Worm (Caenorhabditis elegans) whole organism, midembryonic: ENCODE measurements around the gene npr-19.

Experiments
- T22C8.4 ChIP-seq: fragments of 200-800 bp; sonication (Bioruptor generic); IDR thresholded peaks from 2 replicates; pipeline ENCODE4 v1.3.6; 2022; ENCODE audit warnings: missing genetic modification characterization, missing compliant biosample characterization
- cog-1 ChIP-seq: sonication (generic microtip); optimal IDR thresholded peaks from 2 replicates; lab custom pipeline; 2016; ENCODE audit warnings: missing genetic modification characterization, missing compliant biosample characterization
- flt-1 ChIP-seq: fragments of 200-800 bp; sonication (Bioruptor generic); IDR thresholded peaks from 2 replicates; pipeline ENCODE4 v1.3.6; 2022; ENCODE audit warnings: missing genetic modification characterization, missing compliant biosample characterization
- klf-2 ChIP-seq: fragments of 200-800 bp; sonication (Bioruptor generic); conservative IDR thresholded peaks from 2 replicates; pipeline ENCODE4 v1.3.6; 2022; ENCODE audit warnings: missing genetic modification reagents, missing genetic modification characterization, missing compliant biosample characterization
- med-1 ChIP-seq: sonication (generic microtip); optimal IDR thresholded peaks from 2 replicates; lab custom pipeline; 2017; ENCODE audit warnings: missing genetic modification characterization, mild to moderate bottlenecking, missing compliant biosample characterization, antibody characterized with exemption, missing genetic modification reagents; ENCODE audit not compliant: insufficient read depth
- ref-1 ChIP-seq: fragments of 200-800 bp; sonication (Bioruptor generic); conservative IDR thresholded peaks from 2 replicates; pipeline ENCODE4 v1.3.6; 2022; ENCODE audit warnings: missing genetic modification reagents, missing genetic modification characterization, missing compliant biosample characterization
- tab-1 ChIP-seq: fragments of 200-800 bp; sonication (Bioruptor generic); IDR thresholded peaks from 2 replicates; pipeline ENCODE4 v1.3.6; 2022; ENCODE audit warnings: missing genetic modification characterization, missing compliant biosample characterization
- ztf-23 ChIP-seq: fragments of 200-800 bp; sonication (Bioruptor generic); IDR thresholded peaks from 2 replicates; pipeline ENCODE4 v1.3.6; 2022; ENCODE audit warnings: missing genetic modification reagents, missing genetic modification characterization, missing compliant biosample characterization
- ztf-29 ChIP-seq: fragments of 200-800 bp; sonication (Bioruptor generic); IDR thresholded peaks from 2 replicates; pipeline ENCODE4 v1.3.6; 2022; ENCODE audit warnings: missing genetic modification reagents, missing genetic modification characterization, missing compliant biosample characterization

npr-19 gene

DNA sequence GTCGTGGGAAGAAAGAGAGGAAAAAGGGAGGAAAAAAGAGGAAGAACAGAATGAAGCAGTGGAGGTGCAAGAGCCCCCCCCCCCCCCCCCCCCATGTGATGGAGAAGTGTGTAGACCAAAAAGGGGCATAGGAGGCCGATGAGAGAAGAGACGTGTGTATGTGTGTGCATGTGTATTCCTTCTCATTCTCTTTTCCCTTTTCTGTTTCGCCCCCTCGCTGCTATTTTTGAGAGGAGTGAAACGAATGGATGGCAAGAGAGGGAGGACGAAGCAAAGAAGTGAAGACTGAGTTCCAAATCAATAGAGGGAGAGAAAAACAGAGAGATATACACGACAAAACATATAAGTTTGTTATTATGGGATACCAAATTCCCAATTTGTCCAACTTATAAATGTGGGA lies 25.1 kb upstream of the npr-19 start:
- TF ChIP-seq cog-1 (tag; lab: Kevin White, UChicago) (no peak), klf-2 (GFP tag; lab: Robert Waterston, UW) (no peak), T22C8.4 (no peak), tab-1 (GFP tag; lab: Robert Waterston, UW) (no peak), ref-1 (GFP tag; lab: Robert Waterston, UW) (no peak), ztf-29 (no peak), flt-1 (GFP tag; lab: Robert Waterston, UW) (no peak), med-1 (GFP tag; lab: Kevin White, UChicago) (no peak), ztf-23 (GFP tag; lab: Robert Waterston, UW) (no peak)

DNA sequence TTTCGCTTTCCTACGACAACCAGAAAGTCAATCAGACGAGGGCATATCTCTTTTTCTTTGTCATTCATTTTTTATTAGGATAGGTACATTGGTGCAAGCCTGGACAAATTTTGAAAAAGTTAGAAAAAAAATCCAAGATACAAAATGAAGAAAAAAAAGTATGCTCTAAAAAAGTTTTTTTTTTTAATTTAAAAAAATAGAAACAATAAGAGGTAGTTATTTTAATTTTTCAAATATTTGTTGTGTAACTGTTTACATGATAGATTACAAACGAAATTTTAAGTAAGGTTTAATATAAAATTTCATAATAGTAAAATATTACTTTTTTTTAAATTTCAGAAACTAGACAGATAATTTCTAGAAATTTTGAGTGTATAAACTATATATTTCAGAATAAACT lies 24.2 kb upstream of the npr-19 start, which contains the start of gene aex-3:
Gene aex-3 (minus strand): TSS at position 101 of the 400 bp plus-strand sequence.
- TF ChIP-seq flt-1 (GFP tag; lab: Robert Waterston, UW) (no peak), ref-1 (GFP tag; lab: Robert Waterston, UW) (no peak), ztf-23 (GFP tag; lab: Robert Waterston, UW) (no peak)

DNA sequence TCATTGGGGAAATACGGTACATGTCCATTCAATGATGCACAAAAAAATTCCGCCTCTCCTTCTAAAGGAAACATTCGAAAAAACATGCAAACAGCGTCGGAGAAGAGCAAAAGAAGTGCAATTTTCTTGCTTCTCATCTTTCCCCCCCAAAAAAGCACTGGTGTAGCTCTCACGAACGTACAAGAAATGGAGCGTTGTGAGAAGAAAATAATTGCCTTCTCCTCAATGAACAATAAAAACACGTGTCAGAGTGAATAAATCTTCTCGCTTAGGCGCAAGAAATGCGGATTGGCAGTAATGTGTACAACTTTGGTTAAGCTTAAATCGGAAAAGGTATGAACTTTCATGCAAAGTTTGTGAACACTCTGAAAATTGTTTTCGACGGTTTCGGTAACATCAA lies 12.8 kb upstream of the npr-19 start:
- no peak for TF ChIP-seq flt-1 (GFP tag; lab: Robert Waterston, UW)
- no peak for TF ChIP-seq cog-1 (tag; lab: Kevin White, UChicago)
- TF ChIP-seq med-1 (GFP tag; lab: Kevin White, UChicago): no peak
- TF ChIP-seq ref-1 (GFP tag; lab: Robert Waterston, UW): no peak
- TF ChIP-seq ztf-29: no peak
- no peak for TF ChIP-seq ztf-23 (GFP tag; lab: Robert Waterston, UW)
- TF ChIP-seq T22C8.4: no peak
- no peak for TF ChIP-seq klf-2 (GFP tag; lab: Robert Waterston, UW)
- TF ChIP-seq tab-1 (GFP tag; lab: Robert Waterston, UW): no peak

- TF ChIP-seq klf-2 (GFP tag; lab: Robert Waterston, UW) (no peak), ref-1 (GFP tag; lab: Robert Waterston, UW) (no peak), ztf-29 (no peak), cog-1 (tag; lab: Kevin White, UChicago) (no peak), tab-1 (GFP tag; lab: Robert Waterston, UW) (no peak), ztf-23 (GFP tag; lab: Robert Waterston, UW) (no peak), flt-1 (GFP tag; lab: Robert Waterston, UW) (no peak), T22C8.4 (no peak), med-1 (GFP tag; lab: Kevin White, UChicago) (no peak)
Observed at ce11 chrX:736989-737388, 1.5 kb upstream of the npr-19 start.

DNA sequence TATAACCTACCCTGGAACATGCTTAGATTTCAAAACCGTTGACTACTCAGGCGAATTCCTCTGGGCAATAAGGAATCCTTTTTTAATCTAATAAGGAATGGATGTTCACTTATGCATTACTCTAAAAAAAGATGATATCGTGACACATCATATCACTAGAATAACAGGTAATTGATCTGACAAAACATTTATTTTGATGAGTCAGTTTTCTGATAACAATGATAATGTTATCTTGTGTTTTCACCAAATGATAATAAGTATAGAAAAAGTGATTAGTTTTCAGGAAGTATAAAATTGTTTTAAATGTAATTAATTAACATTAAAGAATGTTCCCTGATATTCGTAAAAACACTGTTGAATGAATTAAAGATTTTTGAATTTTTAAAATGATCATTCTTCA lies 6.4 kb downstream of the npr-19 start:
- TF ChIP-seq ztf-23 (GFP tag; lab: Robert Waterston, UW) (no peak), klf-2 (GFP tag; lab: Robert Waterston, UW) (no peak), tab-1 (GFP tag; lab: Robert Waterston, UW) (no peak), cog-1 (tag; lab: Kevin White, UChicago) (no peak)

DNA sequence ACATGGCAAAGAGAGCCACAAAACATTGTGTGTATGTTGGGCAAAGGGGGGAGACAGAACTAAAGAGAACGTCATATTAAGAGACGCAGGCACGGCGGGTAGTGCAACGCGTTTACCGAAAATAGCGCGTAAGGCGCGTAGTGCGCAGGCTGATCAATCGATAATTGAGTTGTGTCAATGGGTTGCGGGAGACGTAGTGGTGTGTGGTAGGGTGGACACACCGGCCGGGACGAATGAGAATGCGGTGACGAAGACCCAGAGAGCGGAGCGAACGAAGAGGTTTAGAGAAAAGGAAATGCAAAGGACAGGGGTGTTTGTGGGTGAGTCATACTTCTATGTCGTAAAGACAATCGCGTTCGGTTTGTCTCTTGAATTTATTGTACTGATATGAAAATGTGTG lies 7.7 kb downstream of the npr-19 start:
- peak; percentile 100 for TF ChIP-seq T22C8.4
- peak; percentile 50; the same call in 1 of the 2 replicates for TF ChIP-seq tab-1 (GFP tag; lab: Robert Waterston, UW)
- no peak for TF ChIP-seq ztf-29
- TF ChIP-seq cog-1 (tag; lab: Kevin White, UChicago): peak; percentile 85

- TF ChIP-seq ztf-29 (no peak), med-1 (GFP tag; lab: Kevin White, UChicago) (no peak), tab-1 (GFP tag; lab: Robert Waterston, UW) (no peak), klf-2 (GFP tag; lab: Robert Waterston, UW) (no peak)
Observed at ce11 chrX:726295-726694, 9.2 kb downstream of the npr-19 start.

DNA sequence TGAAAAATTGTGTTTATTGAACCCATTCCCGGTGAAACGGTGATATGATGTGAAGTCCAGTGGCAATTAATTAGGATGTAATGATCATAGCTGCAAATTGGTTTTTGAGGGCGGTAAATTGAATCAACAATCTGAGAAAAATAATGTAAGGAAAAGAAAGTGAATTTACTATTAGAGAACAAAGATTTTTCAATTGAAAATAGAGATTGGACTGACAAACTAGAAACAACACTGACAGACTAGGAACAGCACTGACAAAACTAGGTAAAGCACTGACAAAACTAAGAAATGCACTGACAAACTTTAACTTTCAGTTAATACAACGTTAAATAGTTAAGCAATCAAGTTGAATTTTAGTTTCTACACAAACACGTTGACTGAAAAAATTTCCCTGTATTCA lies 9.6 kb downstream of the npr-19 start, which contains the start of gene sli-1:
Gene sli-1 (minus strand): TSS at position 101 of the 400 bp plus-strand sequence.
- TF ChIP-seq klf-2 (GFP tag; lab: Robert Waterston, UW) (no peak), ztf-29 (no peak), ztf-23 (GFP tag; lab: Robert Waterston, UW) (no peak), cog-1 (tag; lab: Kevin White, UChicago) (no peak), T22C8.4 (no peak), flt-1 (GFP tag; lab: Robert Waterston, UW) (no peak), med-1 (GFP tag; lab: Kevin White, UChicago) (no peak), ref-1 (GFP tag; lab: Robert Waterston, UW) (no peak), tab-1 (GFP tag; lab: Robert Waterston, UW) (no peak)

DNA sequence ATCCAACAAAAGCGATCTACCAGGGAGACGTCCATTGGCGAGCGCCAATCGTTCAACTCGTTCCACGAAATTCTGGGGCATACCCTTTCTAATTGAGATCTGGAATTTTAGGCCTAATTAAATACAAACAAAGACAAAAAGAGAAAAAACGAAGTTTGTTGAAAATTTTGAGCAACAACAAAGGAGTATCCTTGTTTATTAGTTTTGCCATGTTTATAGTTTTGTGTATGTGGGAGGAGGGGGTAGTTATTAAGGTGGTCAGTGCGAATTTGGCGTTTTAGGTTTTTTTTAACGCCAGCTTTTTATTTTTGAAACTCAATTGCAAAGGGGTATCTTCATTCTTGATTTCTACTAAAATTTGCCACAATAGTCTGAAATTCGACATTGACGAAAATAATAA lies 21.1 kb downstream of the npr-19 start, which contains the start of gene irk-2:
Gene irk-2 (minus strand): TSS at position 101 of the 400 bp plus-strand sequence.
- TF ChIP-seq flt-1 (GFP tag; lab: Robert Waterston, UW) (no peak), ztf-23 (GFP tag; lab: Robert Waterston, UW) (no peak), ref-1 (GFP tag; lab: Robert Waterston, UW) (no peak), med-1 (GFP tag; lab: Kevin White, UChicago) (no peak), klf-2 (GFP tag; lab: Robert Waterston, UW) (no peak), T22C8.4 (no peak), ztf-29 (no peak), tab-1 (GFP tag; lab: Robert Waterston, UW) (no peak), cog-1 (tag; lab: Kevin White, UChicago) (no peak)

DNA sequence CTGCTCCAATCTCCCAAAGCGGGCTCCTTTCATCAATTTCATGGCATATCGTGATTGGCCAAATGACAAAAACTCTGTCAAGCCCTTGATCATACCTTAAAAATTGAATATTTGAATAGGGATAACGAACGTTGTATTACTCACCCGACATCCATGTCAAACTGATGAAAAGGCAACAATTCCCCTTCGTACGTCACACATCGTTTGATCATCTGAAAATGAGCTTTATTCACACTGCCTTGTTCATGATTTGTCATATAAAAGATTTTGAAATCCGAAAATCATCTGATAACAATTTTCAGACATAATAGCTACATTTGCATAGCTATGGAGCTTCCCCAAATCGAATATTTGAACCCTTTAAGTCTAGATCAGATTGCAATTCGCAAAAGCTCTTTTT lies 29.0 kb downstream of the npr-19 start, which contains the start of gene M02A10.1:
Gene M02A10.1 (plus strand): TSS at position 301 of the 400 bp plus-strand sequence.
- TF ChIP-seq ztf-29 (no peak), cog-1 (tag; lab: Kevin White, UChicago) (no peak), ref-1 (GFP tag; lab: Robert Waterston, UW) (no peak), T22C8.4 (no peak), klf-2 (GFP tag; lab: Robert Waterston, UW) (no peak), ztf-23 (GFP tag; lab: Robert Waterston, UW) (no peak), flt-1 (GFP tag; lab: Robert Waterston, UW) (no peak), med-1 (GFP tag; lab: Kevin White, UChicago) (no peak), tab-1 (GFP tag; lab: Robert Waterston, UW) (no peak)
